Worm (Caenorhabditis elegans) whole organism, mixed stage, embryonic: ENCODE data around the gene cki-1.

Experiments
- M03D4.4 ChIP-seq: sonication (generic microtip); optimal IDR thresholded peaks from 2 replicates; lab custom pipeline; 2017; ENCODE audit warnings: mild to moderate bottlenecking, missing genetic modification characterization, missing compliant biosample characterization
- bed-3 ChIP-seq: fragments of 200-800 bp; sonication (Bioruptor generic); optimal IDR thresholded peaks from 3 replicates; lab custom pipeline; 2018; ENCODE audit warnings: mild to moderate bottlenecking, missing genetic modification characterization, moderate library complexity, missing compliant biosample characterization
- blmp-1 ChIP-seq: fragments of 150-350 bp; optimal IDR thresholded peaks from 2 replicates; lab custom pipeline; 2014; ENCODE audit warnings: missing biosample characterization, missing genetic modification characterization
- ceh-39 ChIP-seq: fragments of 150-350 bp; optimal IDR thresholded peaks from 2 replicates; lab custom pipeline; 2014; ENCODE audit warnings: missing biosample characterization, missing genetic modification characterization
- ceh-43 ChIP-seq: fragments of 200-800 bp; sonication (Bioruptor generic); optimal IDR thresholded peaks from 2 replicates; lab custom pipeline; 2018; ENCODE audit warnings: mild to moderate bottlenecking, missing genetic modification characterization, moderate library complexity, missing compliant biosample characterization
- ceh-83 ChIP-seq: fragments of 200-800 bp; sonication (Bioruptor generic); optimal IDR thresholded peaks from 2 replicates; lab custom pipeline; 2018; ENCODE audit warnings: mild to moderate bottlenecking, missing genetic modification characterization, missing compliant biosample characterization
- ces-1 ChIP-seq: fragments of 150-350 bp; optimal IDR thresholded peaks from 2 replicates; lab custom pipeline; 2014; ENCODE audit warnings: missing biosample characterization, missing genetic modification reagents, missing genetic modification characterization
- cnd-1 ChIP-seq: fragments of 200-800 bp; sonication (Bioruptor generic); optimal IDR thresholded peaks from 2 replicates; lab custom pipeline; 2018; ENCODE audit warnings: mild to moderate bottlenecking, missing genetic modification characterization, missing compliant biosample characterization
- drap-1 ChIP-seq: fragments of 200-800 bp; sonication (Bioruptor generic); optimal IDR thresholded peaks from 3 replicates; lab custom pipeline; 2018; ENCODE audit warnings: mild to moderate bottlenecking, missing genetic modification characterization, missing compliant biosample characterization
- elt-1 ChIP-seq: sonication (generic microtip); optimal IDR thresholded peaks from 2 replicates; lab custom pipeline; 2017; ENCODE audit warnings: missing genetic modification characterization, mild to moderate bottlenecking, missing compliant biosample characterization, antibody characterized with exemption, moderate library complexity, borderline replicate concordance; ENCODE audit not compliant: insufficient read depth
- elt-3 ChIP-seq: fragments of 150-350 bp; optimal IDR thresholded peaks from 2 replicates; lab custom pipeline; 2014; ENCODE audit warnings: missing biosample characterization, missing genetic modification characterization
- flh-1 ChIP-seq: fragments of 200-800 bp; sonication (Bioruptor generic); optimal IDR thresholded peaks from 2 replicates; lab custom pipeline; 2018; ENCODE audit warnings: mild to moderate bottlenecking, missing genetic modification characterization, moderate library complexity, missing compliant biosample characterization
- ham-2 ChIP-seq: fragments of 200-800 bp; sonication (Bioruptor generic); optimal IDR thresholded peaks from 2 replicates; lab custom pipeline; 2018; ENCODE audit warnings: mild to moderate bottlenecking, missing genetic modification characterization, missing compliant biosample characterization
- hlh-1 ChIP-seq: fragments of 150-350 bp; optimal IDR thresholded peaks from 2 replicates; lab custom pipeline; 2014; ENCODE audit warnings: missing biosample characterization, missing genetic modification reagents, missing genetic modification characterization
- lin-13 ChIP-seq: fragments of 150-350 bp; optimal IDR thresholded peaks from 2 replicates; lab custom pipeline; 2014; ENCODE audit warnings: missing biosample characterization, missing genetic modification characterization
- lin-32 ChIP-seq: fragments of 200-800 bp; sonication (Bioruptor generic); optimal IDR thresholded peaks from 2 replicates; lab custom pipeline; 2018; ENCODE audit warnings: mild to moderate bottlenecking, missing genetic modification characterization, missing compliant biosample characterization
- lsy-2 ChIP-seq: fragments of 150-350 bp; optimal IDR thresholded peaks from 2 replicates; lab custom pipeline; 2014; ENCODE audit warnings: missing biosample characterization, missing genetic modification characterization
- mab-5 ChIP-seq: fragments of 150-350 bp; optimal IDR thresholded peaks from 2 replicates; lab custom pipeline; 2014; ENCODE audit warnings: missing biosample characterization, missing genetic modification characterization
- mep-1 ChIP-seq: fragments of 150-350 bp; optimal IDR thresholded peaks from 2 replicates; lab custom pipeline; 2017; ENCODE audit warnings: missing biosample characterization, missing genetic modification reagents, missing genetic modification characterization, inconsistent platforms
- mls-2 ChIP-seq: sonication (generic microtip); optimal IDR thresholded peaks from 2 replicates; lab custom pipeline; 2016; ENCODE audit warnings: mild to moderate bottlenecking, missing genetic modification characterization, moderate library complexity, missing compliant biosample characterization
- nhr-12 ChIP-seq: fragments of 150-350 bp; optimal IDR thresholded peaks from 2 replicates; lab custom pipeline; 2014; ENCODE audit warnings: missing biosample characterization, missing genetic modification characterization
- nhr-2 ChIP-seq: fragments of 150-350 bp; optimal IDR thresholded peaks from 2 replicates; lab custom pipeline; 2014; ENCODE audit warnings: missing biosample characterization, missing genetic modification characterization
- nhr-237 ChIP-seq: fragments of 150-350 bp; optimal IDR thresholded peaks from 2 replicates; lab custom pipeline; 2014; ENCODE audit warnings: missing biosample characterization, missing genetic modification characterization
- nhr-28 ChIP-seq: fragments of 150-350 bp; optimal IDR thresholded peaks from 2 replicates; lab custom pipeline; 2014; ENCODE audit warnings: missing biosample characterization, missing genetic modification characterization
- nhr-76 ChIP-seq: sonication (generic microtip); optimal IDR thresholded peaks from 2 replicates; lab custom pipeline; 2017; ENCODE audit warnings: missing biosample characterization, missing genetic modification characterization
- pha-4 ChIP-seq: fragments of 150-350 bp; optimal IDR thresholded peaks from 2 replicates; lab custom pipeline; 2018; ENCODE audit warnings: missing biosample characterization, missing genetic modification reagents, missing genetic modification characterization
- sem-2 ChIP-seq: fragments of 200-800 bp; sonication (Bioruptor generic); optimal IDR thresholded peaks from 2 replicates; lab custom pipeline; 2018; ENCODE audit warnings: mild to moderate bottlenecking, missing genetic modification characterization, missing compliant biosample characterization
- snpc-4 ChIP-seq: fragments of 150-350 bp; optimal IDR thresholded peaks from 2 replicates; lab custom pipeline; 2014; ENCODE audit warnings: missing biosample characterization, missing genetic modification characterization
- sptf-1 ChIP-seq: sonication (generic microtip); optimal IDR thresholded peaks from 2 replicates; lab custom pipeline; 2017; ENCODE audit warnings: mild to moderate bottlenecking, missing genetic modification characterization, moderate library complexity, missing compliant biosample characterization
- tbx-8 ChIP-seq: fragments of 200-800 bp; sonication (Bioruptor generic); optimal IDR thresholded peaks from 2 replicates; lab custom pipeline; 2018; ENCODE audit warnings: mild to moderate bottlenecking, missing genetic modification characterization, moderate library complexity, missing compliant biosample characterization
- unc-120 ChIP-seq: sonication (generic microtip); optimal IDR thresholded peaks from 2 replicates; lab custom pipeline; 2017; ENCODE audit warnings: missing genetic modification characterization, missing compliant biosample characterization; ENCODE audit not compliant: poor library complexity, severe bottlenecking
- unc-39 ChIP-seq: fragments of 150-350 bp; optimal IDR thresholded peaks from 2 replicates; lab custom pipeline; 2014; ENCODE audit warnings: missing biosample characterization, missing genetic modification characterization
- unc-62 ChIP-seq: fragments of 150-350 bp; optimal IDR thresholded peaks from 2 replicates; lab custom pipeline; 2014; ENCODE audit warnings: missing biosample characterization, missing genetic modification reagents, missing genetic modification characterization
- zip-8 ChIP-seq: fragments of 150-350 bp; optimal IDR thresholded peaks from 2 replicates; lab custom pipeline; 2014; ENCODE audit warnings: missing biosample characterization, missing genetic modification characterization
- ztf-11 ChIP-seq: fragments of 150-350 bp; optimal IDR thresholded peaks from 2 replicates; lab custom pipeline; 2014; ENCODE audit warnings: missing biosample characterization, missing genetic modification characterization

The cki-1 gene

DNA sequence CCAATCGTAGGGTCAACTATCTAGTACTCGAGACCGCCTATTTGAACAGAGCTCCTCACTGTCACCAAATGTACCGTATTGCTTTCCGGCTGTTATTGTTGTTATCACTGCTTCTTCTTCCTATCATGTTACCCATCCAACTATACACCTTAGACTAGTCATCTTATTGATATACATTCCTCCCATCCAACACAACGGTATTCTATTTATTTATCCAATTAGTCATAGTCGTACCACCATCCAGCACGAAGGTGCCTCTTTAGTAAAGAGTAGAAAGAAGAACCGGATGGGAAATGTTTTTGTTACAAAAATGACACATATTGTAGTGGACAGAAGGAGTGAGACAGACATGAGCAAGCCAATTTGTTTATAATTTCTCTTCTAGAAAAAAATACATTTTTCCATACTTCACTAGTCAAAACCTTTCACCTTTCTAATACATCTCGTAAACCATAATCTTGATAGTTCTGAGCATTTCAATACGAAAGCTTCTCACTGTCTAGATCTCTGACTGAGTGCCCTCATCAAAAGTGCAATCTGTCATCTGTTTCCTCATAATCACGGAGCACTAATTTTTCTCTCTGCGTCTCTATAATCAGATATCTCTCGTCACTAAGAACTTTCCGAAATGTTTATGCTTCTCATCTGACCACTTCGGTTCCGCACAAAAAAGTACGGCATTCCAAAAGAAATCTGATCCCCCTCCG lies 725 bp upstream of the cki-1 start:
- TF ChIP-seq sem-2 (GFP tag; lab: Kevin White, UChicago) (no peak), ces-1 (GFP tag; lab: Kevin White, UChicago) (peak; percentile 7), drap-1 (GFP tag; lab: Kevin White, UChicago) (no peak), pha-4 (tag; lab: Kevin White, UChicago) (peak; percentile 35), ztf-11 (tag; lab: Kevin White, UChicago) (peak; percentile 7), cnd-1 (no peak), flh-1 (no peak), lin-13 (no peak), lsy-2 (tag; lab: Kevin White, UChicago) (peak; percentile 29), ham-2 (GFP tag; lab: Kevin White, UChicago) (no peak), snpc-4 (tag; lab: Kevin White, UChicago) (no peak)

DNA sequence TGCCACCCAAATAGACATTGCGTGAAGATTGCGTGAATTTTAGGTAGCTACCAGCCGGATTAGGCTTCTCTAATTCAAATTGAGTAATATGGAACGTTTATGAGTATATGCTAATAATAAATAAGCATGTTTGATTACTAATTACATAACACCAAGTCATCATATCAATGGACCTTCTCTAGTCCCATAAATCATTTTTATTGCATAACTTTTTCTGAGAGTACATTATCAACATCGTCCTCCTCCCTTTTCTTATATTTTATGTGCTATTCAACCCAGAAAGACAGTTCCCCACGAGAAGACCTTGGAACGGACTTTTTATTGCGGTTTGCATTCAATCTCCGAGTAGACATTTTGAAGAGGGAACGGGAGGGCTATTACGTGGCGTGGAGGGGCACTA lies 1.3 kb downstream of the cki-1 start:
- TF ChIP-seq drap-1 (GFP tag; lab: Kevin White, UChicago) (no peak), mls-2 (tag; lab: Kevin White, UChicago) (no peak), ceh-83 (no peak), blmp-1 (tag; lab: Kevin White, UChicago) (no peak), ceh-43 (GFP tag; lab: Kevin White, UChicago) (no peak), lin-32 (peak; percentile 21), ztf-11 (tag; lab: Kevin White, UChicago) (peak; percentile 7), nhr-28 (tag; lab: Kevin White, UChicago) (no peak), lin-13 (no peak), bed-3 (no peak), cnd-1 (no peak), nhr-12 (peak; percentile 7), zip-8 (tag; lab: Kevin White, UChicago) (peak; percentile 14), sptf-1 (tag; lab: Kevin White, UChicago) (peak; percentile 49), nhr-237 (tag; lab: Kevin White, UChicago) (no peak), ces-1 (GFP tag; lab: Kevin White, UChicago) (peak; percentile 50), snpc-4 (tag; lab: Kevin White, UChicago) (no peak), tbx-8 (no peak), ceh-39 (tag; lab: Kevin White, UChicago) (no peak), flh-1 (no peak), ham-2 (GFP tag; lab: Kevin White, UChicago) (peak; percentile 18), lsy-2 (tag; lab: Kevin White, UChicago) (no peak), mab-5 (tag; lab: Kevin White, UChicago) (peak; percentile 46), unc-62 (GFP tag; lab: Kevin White, UChicago) (peak; percentile 65), M03D4.4 (tag; lab: Kevin White, UChicago) (peak; percentile 27), sem-2 (GFP tag; lab: Kevin White, UChicago) (no peak), hlh-1 (tag; lab: Kevin White, UChicago) (no peak), nhr-2 (tag; lab: Kevin White, UChicago) (peak; percentile 79), pha-4 (tag; lab: Kevin White, UChicago) (no peak), mep-1 (tag; lab: Kevin White, UChicago) (no peak), nhr-76 (tag; lab: Kevin White, UChicago) (no peak), unc-120 (no peak), unc-39 (tag; lab: Kevin White, UChicago) (no peak), elt-3 (no peak)

DNA sequence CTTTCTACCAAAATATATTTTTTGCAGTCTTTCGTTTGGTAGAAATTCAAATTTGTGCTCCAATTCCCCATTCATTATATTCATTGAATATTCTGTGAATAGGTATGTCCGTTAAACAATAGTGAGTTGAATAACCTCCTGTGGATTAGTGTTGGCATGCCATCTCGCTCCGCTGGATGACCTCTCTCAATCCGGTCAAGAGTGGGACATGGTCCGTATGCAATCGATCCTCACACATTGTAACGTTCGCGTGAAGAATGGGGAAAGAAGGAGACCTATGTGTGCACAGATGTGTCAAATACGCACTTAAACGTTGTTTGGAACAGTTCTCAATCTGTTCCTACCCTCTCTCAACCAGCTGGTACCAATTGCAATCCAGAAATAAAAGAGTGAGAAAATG lies 2.2 kb downstream of the cki-1 start:
- TF ChIP-seq ceh-43 (GFP tag; lab: Kevin White, UChicago) (no peak), nhr-2 (tag; lab: Kevin White, UChicago) (peak; percentile 99), nhr-237 (tag; lab: Kevin White, UChicago) (no peak), lin-13 (no peak), unc-120 (no peak), unc-62 (GFP tag; lab: Kevin White, UChicago) (peak; percentile 11), sem-2 (GFP tag; lab: Kevin White, UChicago) (no peak), snpc-4 (tag; lab: Kevin White, UChicago) (no peak), tbx-8 (no peak), bed-3 (no peak), lin-32 (peak; percentile 48), sptf-1 (tag; lab: Kevin White, UChicago) (no peak), nhr-28 (tag; lab: Kevin White, UChicago) (no peak), mep-1 (tag; lab: Kevin White, UChicago) (peak; percentile 14), ceh-83 (no peak), cnd-1 (peak; percentile 79), drap-1 (GFP tag; lab: Kevin White, UChicago) (no peak), nhr-76 (tag; lab: Kevin White, UChicago) (no peak), elt-1 (no peak), elt-3 (no peak), nhr-12 (no peak)
- TF ChIP-seq, all 35 proteins: peak for 5
